Fruit fly (Drosophila melanogaster) whole organism, prepupa: ENCODE measurements around the gene CG4161.

Experiments used
- CG11902 ChIP-seq: fragments of 200-800 bp; sonication (Bioruptor generic); optimal IDR thresholded peaks from 3 replicates; lab custom pipeline; 2016; ENCODE audit warnings: missing biosample characterization, missing genetic modification characterization
- CG1621 ChIP-seq: fragments of 200-800 bp; sonication (Bioruptor generic); optimal IDR thresholded peaks from 3 replicates; lab custom pipeline; 2018; ENCODE audit warnings: missing biosample characterization, mild to moderate bottlenecking, missing genetic modification characterization
- CG3032 ChIP-seq: fragments of 200-800 bp; optimal IDR thresholded peaks from 2 replicates; lab custom pipeline; 2019; ENCODE audit warnings: missing biosample characterization, mild to moderate bottlenecking, missing genetic modification characterization, moderate library complexity
- CG34406 ChIP-seq: fragments of 200-800 bp; sonication (Bioruptor generic); optimal IDR thresholded peaks from 3 replicates; lab custom pipeline; 2016; ENCODE audit warnings: missing biosample characterization, missing genetic modification characterization
- CG6276 ChIP-seq: fragments of 200-800 bp; sonication (Bioruptor generic); optimal IDR thresholded peaks from 2 replicates; lab custom pipeline; 2017; ENCODE audit warnings: missing biosample characterization, mild to moderate bottlenecking, missing genetic modification characterization
- CG6808 ChIP-seq: fragments of 200-800 bp; sonication (Bioruptor generic); optimal IDR thresholded peaks from 3 replicates; lab custom pipeline; 2017; ENCODE audit warnings: missing biosample characterization, missing genetic modification characterization, mild to moderate bottlenecking, moderate library complexity, missing genetic modification reagents
- CG6854 ChIP-seq: fragments of 200-800 bp; sonication (Bioruptor generic); optimal IDR thresholded peaks from 2 replicates; lab custom pipeline; 2017; ENCODE audit warnings: missing biosample characterization, mild to moderate bottlenecking, missing genetic modification characterization
- Hr38 ChIP-seq: sonication (Bioruptor generic); optimal IDR thresholded peaks from 2 replicates; lab custom pipeline; 2016; ENCODE audit warnings: missing biosample characterization, missing genetic modification characterization
- Sox15 ChIP-seq: fragments of 200-800 bp; sonication (Bioruptor generic); optimal IDR thresholded peaks from 3 replicates; lab custom pipeline; 2016; ENCODE audit warnings: missing biosample characterization, missing genetic modification characterization
- dac ChIP-seq: fragments of 200-800 bp; sonication (Bioruptor generic); optimal IDR thresholded peaks from 2 replicates; lab custom pipeline; 2017; ENCODE audit warnings: missing biosample characterization, mild to moderate bottlenecking, missing genetic modification characterization
- lz ChIP-seq: fragments of 200-800 bp; sonication (Bioruptor generic); optimal IDR thresholded peaks from 3 replicates; lab custom pipeline; 2016; ENCODE audit warnings: missing biosample characterization, missing genetic modification characterization

dm6 chr2L:15479670-15480197 is 46.6 kb downstream of the CG4161 start:
- no peak for TF ChIP-seq CG11902 (GFP tag; lab: Kevin White, UChicago)
- no peak for TF ChIP-seq Hr38 (GFP tag; lab: Kevin White, UChicago)
- no peak for TF ChIP-seq CG6854 (GFP tag; lab: Kevin White, UChicago)
- no peak for TF ChIP-seq dac (GFP tag; lab: Kevin White, UChicago)
- TF ChIP-seq CG1621 = no peak
- no peak for TF ChIP-seq CG34406 (GFP tag; lab: Kevin White, UChicago)
- TF ChIP-seq CG6808 (GFP tag; lab: Kevin White, UChicago) = no peak
- no peak for TF ChIP-seq Sox15 (GFP tag; lab: Kevin White, UChicago)
- no peak for TF ChIP-seq CG3032 (tag; lab: Kevin White, UChicago)
- TF ChIP-seq CG6276 (GFP tag; lab: Kevin White, UChicago) = no peak
- no peak for TF ChIP-seq lz (GFP tag; lab: Kevin White, UChicago)
